Fruit fly (Drosophila melanogaster): ENCODE measurements around the gene CG4174.

dm6 chr3L:18628458-18628857 is 10.7 kb upstream of the CG4174 start:
- TF ChIP-seq Pif1B (GFP tag; optimal IDR thresholded peaks at IDR 0.05) (no peak), CG8159 (tag; optimal IDR thresholded peaks at IDR 0.05) (no peak), Pif1A (GFP tag; optimal IDR thresholded peaks at IDR 0.05) (no peak), EcR (GFP tag; optimal IDR thresholded peaks at IDR 0.05) (no peak), CG4496 (GFP tag; IDR thresholded peaks at IDR 0.05) (no peak), Ets98B (GFP tag; IDR thresholded peaks at IDR 0.05) (no peak), CG9948 (tag; optimal IDR thresholded peaks at IDR 0.05) (no peak), CG17806 (tag; optimal IDR thresholded peaks at IDR 0.05) (no peak), CG12605 (GFP tag; IDR thresholded peaks at IDR 0.05) (no peak), Snoo (tag; optimal IDR thresholded peaks at IDR 0.05) (no peak), CG10348 (GFP tag; IDR thresholded peaks at IDR 0.05) (no peak)

Data from whole organism, pupa.